Worm (Caenorhabditis elegans): ENCODE data around the gene B0403.6.

ce11 chrX:7028836-7029235 lies 46.3 kb downstream of the B0403.6 start, which contains the start of gene flp-26:
- TF ChIP-seq elt-3 (tag; optimal IDR thresholded peaks at IDR 0.05) (no peak), nhr-237 (tag; optimal IDR thresholded peaks at IDR 0.05) (no peak), pha-4 (tag; optimal IDR thresholded peaks at IDR 0.05) (no peak)
